Fruit fly (Drosophila melanogaster): ENCODE measurements around the gene CG8813.

Gene CG8813

DNA sequence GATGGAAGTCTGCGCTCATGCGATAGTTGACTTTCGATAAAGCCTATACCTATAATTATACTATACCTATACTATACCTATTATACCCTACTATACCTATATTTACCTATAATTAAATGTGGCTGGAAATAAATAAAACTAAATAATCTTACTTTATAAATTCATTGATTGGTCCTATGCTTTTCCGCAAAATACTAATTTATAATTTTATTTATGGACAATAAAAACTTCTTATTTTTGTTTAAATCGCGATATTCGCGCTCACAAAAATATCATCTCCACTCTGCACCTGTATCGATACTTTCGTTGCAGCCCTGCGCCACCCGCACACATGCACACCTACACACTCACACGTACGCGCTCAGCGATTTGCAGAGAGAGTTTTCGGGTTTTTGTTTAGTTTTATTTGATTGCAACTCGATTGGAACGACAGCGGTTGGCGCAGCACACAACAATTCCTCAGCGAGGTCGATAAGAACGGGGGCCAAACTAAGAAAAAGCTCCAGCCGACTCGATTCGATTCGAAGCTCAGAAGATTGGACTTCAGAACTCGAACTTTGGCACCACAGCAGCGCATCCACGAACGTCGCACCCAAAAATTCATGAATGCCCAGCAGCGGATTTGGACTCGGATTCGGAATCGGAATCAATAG is 5.2 kb downstream of the CG8813 start, which contains the start of gene CG8814 (continued):
- peak; percentile 53 for TF ChIP-seq CG4328 (GFP tag; optimal IDR thresholded peaks at IDR 0.05)
- TF ChIP-seq prd (optimal IDR thresholded peaks at IDR 0.05), result no peak
- peak; percentile 83 for TF ChIP-seq prd (GFP tag; IDR thresholded peaks at IDR 0.05)
- TF ChIP-seq Hr39 (optimal IDR thresholded peaks at IDR 0.05), result no peak
- peak; percentile 68 for TF ChIP-seq CG7839 (tag; optimal IDR thresholded peaks at IDR 0.05)
- no peak for TF ChIP-seq ro (GFP tag; IDR thresholded peaks at IDR 0.05)
- peak; percentile 64 for TF ChIP-seq CG5180 (GFP tag; optimal IDR thresholded peaks at IDR 0.05)
- no peak for TF ChIP-seq Atf-2 (GFP tag; optimal IDR thresholded peaks at IDR 0.05)
- peak; percentile 47; the same call in 1 of the 2 replicates for TF ChIP-seq E2f1 (GFP tag; IDR thresholded peaks at IDR 0.05)
- TF ChIP-seq CG7357 (GFP tag; IDR thresholded peaks at IDR 0.05), result 0 out of 3 replicates have a peak, but pooled peaks have one; percentile 37
- TF ChIP-seq Neu2 (GFP tag; optimal IDR thresholded peaks at IDR 0.05; ENCODE audit: borderline replicate concordance), result no peak

DNA sequence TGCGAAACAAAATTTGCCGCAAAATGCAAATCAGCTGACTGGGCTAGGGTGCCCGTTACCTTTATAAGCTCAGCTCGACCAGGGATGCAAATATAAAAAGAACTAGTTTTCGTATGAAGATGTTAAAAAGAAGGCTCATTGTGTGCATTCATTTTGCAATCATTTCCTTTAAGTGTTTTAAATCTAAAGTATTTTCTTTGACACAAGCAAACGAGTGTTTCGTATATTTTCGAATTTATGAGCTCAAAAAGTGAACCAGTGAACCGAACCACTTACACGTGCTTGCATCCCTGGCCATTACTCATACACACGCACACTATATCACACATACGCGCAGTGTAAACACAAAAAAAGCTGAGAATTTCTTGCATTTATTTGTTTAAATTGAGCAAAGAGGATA is 8.7 kb downstream of the CG8813 start, which contains the start of the genes Prx6a and Sbat:
TSS of gene Prx6a (minus strand) at position 45 of the 400 bp plus-strand sequence.
TSS of gene Sbat (plus strand) at position 157 of the 400 bp plus-strand sequence.
- no peak for TF ChIP-seq sens-2 (GFP tag; IDR thresholded peaks at IDR 0.05)
- TF ChIP-seq CG10147 (GFP tag; optimal IDR thresholded peaks at IDR 0.05), result peak; percentile 87
- TF ChIP-seq Dref (GFP tag; IDR thresholded peaks at IDR 0.05), result peak; percentile 34; the same call in 1 of the 2 replicates
- peak; percentile 55 for TF ChIP-seq exex (tag; optimal IDR thresholded peaks at IDR 0.05)
- peak; percentile 61 for TF ChIP-seq al (GFP tag; IDR thresholded peaks at IDR 0.05)
- no peak for TF ChIP-seq CG1647 (GFP tag; optimal IDR thresholded peaks at IDR 0.05)
- TF ChIP-seq Camta (GFP tag; optimal IDR thresholded peaks at IDR 0.05), result peak; percentile 66
- TF ChIP-seq ERR (GFP tag; optimal IDR thresholded peaks at IDR 0.05), result no peak
- TF ChIP-seq Myb (GFP tag; optimal IDR thresholded peaks at IDR 0.05), result peak; percentile 71
- TF ChIP-seq mirr (GFP tag; optimal IDR thresholded peaks at IDR 0.05), result peak; percentile 55
- no peak for TF ChIP-seq CG15479 (GFP tag; optimal IDR thresholded peaks at IDR 0.05)
- TF ChIP-seq CG15696 (tag; optimal IDR thresholded peaks at IDR 0.05), result peak; percentile 76
- peak; percentile 4 for TF ChIP-seq nau (GFP tag; optimal IDR thresholded peaks at IDR 0.05)
- TF ChIP-seq ato (GFP tag; IDR thresholded peaks at IDR 0.05; ENCODE audit: partially characterized antibody), result no peak
- peak; percentile 56 for TF ChIP-seq CG13123 (GFP tag; optimal IDR thresholded peaks at IDR 0.05)
- TF ChIP-seq CkIIα-i1 (GFP tag; IDR thresholded peaks at IDR 0.05), result no peak
- peak; percentile 42 for TF ChIP-seq Mes4 (GFP tag; optimal IDR thresholded peaks at IDR 0.05)
- TF ChIP-seq zfh2 (GFP tag; optimal IDR thresholded peaks at IDR 0.05), result peak; percentile 85
- TF ChIP-seq CG3838 (GFP tag; optimal IDR thresholded peaks at IDR 0.05), result peak; percentile 4
- TF ChIP-seq fd3F (GFP tag; optimal IDR thresholded peaks at IDR 0.05), result peak; percentile 60
- TF ChIP-seq ems (GFP tag; optimal IDR thresholded peaks at IDR 0.05), result no peak
- no peak for TF ChIP-seq prd (optimal IDR thresholded peaks at IDR 0.05)
- peak; percentile 80 for TF ChIP-seq prd (GFP tag; IDR thresholded peaks at IDR 0.05)
- TF ChIP-seq Nf-YC (tag; optimal IDR thresholded peaks at IDR 0.05), result peak; percentile 81
- TF ChIP-seq Lpt (GFP tag; optimal IDR thresholded peaks at IDR 0.05), result no peak
- peak; percentile 67 for TF ChIP-seq Dip3 (GFP tag; optimal IDR thresholded peaks at IDR 0.05)
- TF ChIP-seq CG13287 (GFP tag; IDR thresholded peaks at IDR 0.05; ENCODE audit: partially characterized antibody), result peak; percentile 48
- no peak for TF ChIP-seq zen2 (GFP tag; IDR thresholded peaks at IDR 0.05; ENCODE audit: partially characterized antibody)
- peak; percentile 34; the same call in 1 of the 2 replicates for TF ChIP-seq wdn (GFP tag; IDR thresholded peaks at IDR 0.05)
- peak; percentile 20 for TF ChIP-seq fd102C (GFP tag; optimal IDR thresholded peaks at IDR 0.05)
- TF ChIP-seq CG10462 (GFP tag; optimal IDR thresholded peaks at IDR 0.05), result peak; percentile 7
- TF ChIP-seq CG14050 (GFP tag; IDR thresholded peaks at IDR 0.05), result peak; percentile 48; the same call in 2 of the 3 replicates
- TF ChIP-seq MTF-1 (GFP tag; optimal IDR thresholded peaks at IDR 0.05; ENCODE audit: borderline replicate concordance), result no peak
- peak; percentile 4 for TF ChIP-seq MESR4 (GFP tag; optimal IDR thresholded peaks at IDR 0.05)
- peak; percentile 84 for TF ChIP-seq CG2120 (GFP tag; optimal IDR thresholded peaks at IDR 0.05)
- TF ChIP-seq lmd (GFP tag; IDR thresholded peaks at IDR 0.05), result peak; percentile 81
- TF ChIP-seq PHDP (tag; optimal IDR thresholded peaks at IDR 0.05), result peak; percentile 67
- no peak for TF ChIP-seq crc (GFP tag; optimal IDR thresholded peaks at IDR 0.05)
- no peak for TF ChIP-seq gt (GFP tag; IDR thresholded peaks at IDR 0.05)
- TF ChIP-seq CG1233 (GFP tag; optimal IDR thresholded peaks at IDR 0.05), result peak; percentile 72
- peak; percentile 62 for TF ChIP-seq CG4328 (GFP tag; optimal IDR thresholded peaks at IDR 0.05)
